Fruit fly (Drosophila melanogaster): ENCODE results near the gene Sec20.

dm6 chr3R:5856215-5856614 lies 31.9 kb upstream of the Sec20 start, which contains the start of the genes disp and ECSIT:
- TF ChIP-seq Clk (GFP tag; optimal IDR thresholded peaks at IDR 0.05), result no peak
- TF ChIP-seq cnc (optimal IDR thresholded peaks at IDR 0.05), result no peak
- peak; percentile 52 for TF ChIP-seq CG11617 (GFP tag; optimal IDR thresholded peaks at IDR 0.05)
- no peak for TF ChIP-seq CG33017 (tag; optimal IDR thresholded peaks at IDR 0.05)
- TF ChIP-seq CG7101 (tag; optimal IDR thresholded peaks at IDR 0.05), result peak; percentile 51
- peak; percentile 36 for TF ChIP-seq Mnt (GFP tag; optimal IDR thresholded peaks at IDR 0.05)
- peak; percentile 63 for TF ChIP-seq CG12768 (GFP tag; optimal IDR thresholded peaks at IDR 0.05)
- no peak for TF ChIP-seq kay (GFP tag; ENCODE audit: borderline replicate concordance)
- TF ChIP-seq pad (GFP tag; optimal IDR thresholded peaks at IDR 0.05), result peak; percentile 49
- no peak for TF ChIP-seq tj (GFP tag; optimal IDR thresholded peaks at IDR 0.05)
- TF ChIP-seq toe (GFP tag; optimal IDR thresholded peaks at IDR 0.05), result peak; percentile 58
- TF ChIP-seq Hr96 (GFP tag; optimal IDR thresholded peaks at IDR 0.05), result peak; percentile 49
- TF ChIP-seq CG7045 (GFP tag; optimal IDR thresholded peaks at IDR 0.05), result peak; percentile 58

Data from whole organism, adult.